Worm (Caenorhabditis elegans): ENCODE measurements around the gene F32D8.5.

- no peak for TF ChIP-seq ama-1 (optimal IDR thresholded peaks at IDR 0.05)
- no peak for TF ChIP-seq pha-4 (tag; optimal IDR thresholded peaks at IDR 0.05)
- no peak for TF ChIP-seq lin-15B (tag; optimal IDR thresholded peaks at IDR 0.05)
- TF ChIP-seq nhr-67 (tag; optimal IDR thresholded peaks at IDR 0.05) = no peak
- no peak for TF ChIP-seq nfya-1 (tag; optimal IDR thresholded peaks at IDR 0.05; ENCODE audit: insufficient read depth)
- TF ChIP-seq nhr-25 (tag; optimal IDR thresholded peaks at IDR 0.05) = no peak
- TF ChIP-seq egl-27 (tag; optimal IDR thresholded peaks at IDR 0.05) = no peak
- no peak for TF ChIP-seq snpc-4 (tag; optimal IDR thresholded peaks at IDR 0.05)
- no peak for TF ChIP-seq ztf-11 (tag; optimal IDR thresholded peaks at IDR 0.05)
- TF ChIP-seq egl-5 (tag; optimal IDR thresholded peaks at IDR 0.05) = no peak
- TF ChIP-seq ceh-28 (tag; optimal IDR thresholded peaks at IDR 0.05) = no peak
- no peak for TF ChIP-seq nhr-76 (tag; optimal IDR thresholded peaks at IDR 0.05)
- TF ChIP-seq elt-3 (tag; optimal IDR thresholded peaks at IDR 0.05) = no peak
Measured at ce11 chrV:10903748-10904147, 9.1 kb downstream of the F32D8.5 start, which contains the start of gene F32D8.15.

Measured in whole organism, L3 larva.